Fruit fly (Drosophila melanogaster) whole organism, prepupa: Measurements from ENCODE around the gene CG5255.

Source experiments
- CG10669 ChIP-seq: fragments of 200-800 bp; sonication (Bioruptor generic); optimal IDR thresholded peaks from 3 replicates; lab custom pipeline; 2018; ENCODE audit warnings: missing biosample characterization, mild to moderate bottlenecking, missing genetic modification characterization, moderate library complexity
- CG11294 ChIP-seq: fragments of 200-800 bp; sonication (Bioruptor generic); IDR thresholded peaks from 2 replicates; pipeline ENCODE4 v1.3.6; 2022; ENCODE audit warnings: missing biosample characterization, missing genetic modification characterization
- CG11762 ChIP-seq: fragments of 200-800 bp; sonication (Bioruptor generic); optimal IDR thresholded peaks from 3 replicates; lab custom pipeline; 2016; ENCODE audit warnings: missing biosample characterization, missing genetic modification characterization; ENCODE audit not compliant: insufficient read depth
- CG16779 ChIP-seq: fragments of 200-800 bp; sonication (Bioruptor generic); optimal IDR thresholded peaks from 3 replicates; lab custom pipeline; 2017; ENCODE audit warnings: missing biosample characterization, mild to moderate bottlenecking, missing genetic modification characterization
- CG34406 ChIP-seq: fragments of 200-800 bp; sonication (Bioruptor generic); optimal IDR thresholded peaks from 3 replicates; lab custom pipeline; 2016; ENCODE audit warnings: missing biosample characterization, missing genetic modification characterization
- CG4318 ChIP-seq: fragments of 200-800 bp; sonication (Bioruptor generic); optimal IDR thresholded peaks from 3 replicates; lab custom pipeline; 2017; ENCODE audit warnings: missing biosample characterization, mild to moderate bottlenecking, missing genetic modification characterization
- CG6276 ChIP-seq: fragments of 200-800 bp; sonication (Bioruptor generic); optimal IDR thresholded peaks from 2 replicates; lab custom pipeline; 2017; ENCODE audit warnings: missing biosample characterization, mild to moderate bottlenecking, missing genetic modification characterization
- CG6792 ChIP-seq: fragments of 200-800 bp; sonication (Bioruptor generic); optimal IDR thresholded peaks from 3 replicates; lab custom pipeline; 2016; ENCODE audit warnings: missing biosample characterization, missing genetic modification characterization
- CG6854 ChIP-seq: fragments of 200-800 bp; sonication (Bioruptor generic); optimal IDR thresholded peaks from 2 replicates; lab custom pipeline; 2017; ENCODE audit warnings: missing biosample characterization, mild to moderate bottlenecking, missing genetic modification characterization
- CG9139 ChIP-seq: fragments of 200-800 bp; sonication (Bioruptor generic); optimal IDR thresholded peaks from 3 replicates; lab custom pipeline; 2017; ENCODE audit warnings: missing biosample characterization, mild to moderate bottlenecking, missing genetic modification characterization
- Eip75B ChIP-seq: fragments of 200-800 bp; sonication (Bioruptor generic); optimal IDR thresholded peaks from 3 replicates; lab custom pipeline; 2016; ENCODE audit warnings: missing biosample characterization, missing genetic modification characterization
- Eip78C ChIP-seq: fragments of 200-800 bp; sonication (Bioruptor generic); peaks from one replicate; lab custom pipeline; 2016; ENCODE audit warnings: missing biosample characterization, missing genetic modification characterization
- Ets21C ChIP-seq: fragments of 200-800 bp; sonication (Bioruptor generic); optimal IDR thresholded peaks from 3 replicates; lab custom pipeline; 2016; ENCODE audit warnings: missing biosample characterization, missing genetic modification characterization
- Ets96B ChIP-seq: fragments of 200-800 bp; optimal IDR thresholded peaks from 2 replicates; lab custom pipeline; 2019; ENCODE audit warnings: missing biosample characterization, mild to moderate bottlenecking, missing genetic modification characterization, moderate library complexity
- Hr38 ChIP-seq: sonication (Bioruptor generic); optimal IDR thresholded peaks from 2 replicates; lab custom pipeline; 2016; ENCODE audit warnings: missing biosample characterization, missing genetic modification characterization
- Hr39 ChIP-seq: fragments of 200-800 bp; sonication (Bioruptor generic); optimal IDR thresholded peaks from 2 replicates; lab custom pipeline; 2016; ENCODE audit warnings: missing biosample characterization, missing genetic modification characterization
- Lpt ChIP-seq: fragments of 200-800 bp; sonication (Bioruptor generic); optimal IDR thresholded peaks from 3 replicates; lab custom pipeline; 2016; ENCODE audit warnings: missing biosample characterization, missing genetic modification characterization
- Met ChIP-seq: fragments of 200-800 bp; sonication (Bioruptor generic); optimal IDR thresholded peaks from 3 replicates; lab custom pipeline; 2016; ENCODE audit warnings: missing biosample characterization, missing genetic modification characterization
- OdsH ChIP-seq: fragments of 200-800 bp; sonication (Bioruptor generic); optimal IDR thresholded peaks from 3 replicates; lab custom pipeline; 2016; ENCODE audit warnings: missing biosample characterization, missing genetic modification characterization
- Smox ChIP-seq: fragments of 200-800 bp; sonication (Bioruptor generic); optimal IDR thresholded peaks from 3 replicates; lab custom pipeline; 2016; ENCODE audit warnings: missing biosample characterization, missing genetic modification characterization
- Sox102F ChIP-seq: fragments of 200-800 bp; sonication (Bioruptor generic); optimal IDR thresholded peaks from 2 replicates; lab custom pipeline; 2016; ENCODE audit warnings: missing biosample characterization, mild to moderate bottlenecking, missing genetic modification characterization
- Sox14 ChIP-seq: fragments of 200-800 bp; sonication (Bioruptor generic); optimal IDR thresholded peaks from 3 replicates; lab custom pipeline; 2016; ENCODE audit warnings: missing biosample characterization, missing genetic modification characterization
- Sox15 ChIP-seq: fragments of 200-800 bp; sonication (Bioruptor generic); optimal IDR thresholded peaks from 3 replicates; lab custom pipeline; 2016; ENCODE audit warnings: missing biosample characterization, missing genetic modification characterization
- achi ChIP-seq: fragments of 200-800 bp; sonication (Bioruptor generic); optimal IDR thresholded peaks from 3 replicates; lab custom pipeline; 2016; ENCODE audit warnings: missing biosample characterization, missing genetic modification characterization
- acj6 ChIP-seq: fragments of 200-800 bp; sonication (Bioruptor generic); optimal IDR thresholded peaks from 3 replicates; lab custom pipeline; 2016; ENCODE audit warnings: missing biosample characterization, missing genetic modification characterization
- eg ChIP-seq: fragments of 200-800 bp; sonication (Bioruptor generic); IDR thresholded peaks from 3 replicates; pipeline ENCODE4 v1.3.6; 2022; ENCODE audit warnings: missing biosample characterization, missing genetic modification characterization
- esn ChIP-seq: fragments of 200-800 bp; sonication (Bioruptor generic); optimal IDR thresholded peaks from 2 replicates; lab custom pipeline; 2016; ENCODE audit warnings: missing biosample characterization, mild to moderate bottlenecking, missing genetic modification characterization, moderate library complexity
- fd85E ChIP-seq: fragments of 200-800 bp; sonication (Bioruptor generic); optimal IDR thresholded peaks from 3 replicates; lab custom pipeline; 2016; ENCODE audit warnings: missing biosample characterization, missing genetic modification characterization
- fkh ChIP-seq: fragments of 200-800 bp; sonication (Bioruptor generic); optimal IDR thresholded peaks from 3 replicates; lab custom pipeline; 2017; ENCODE audit warnings: missing biosample characterization, mild to moderate bottlenecking, missing genetic modification characterization, moderate library complexity
- lz ChIP-seq: fragments of 200-800 bp; sonication (Bioruptor generic); optimal IDR thresholded peaks from 3 replicates; lab custom pipeline; 2016; ENCODE audit warnings: missing biosample characterization, missing genetic modification characterization
- net ChIP-seq: fragments of 200-800 bp; sonication (Bioruptor generic); optimal IDR thresholded peaks from 3 replicates; lab custom pipeline; 2016; ENCODE audit warnings: missing biosample characterization, missing genetic modification characterization
- ss ChIP-seq, 2 experiments: fragments of 200-800 bp; sonication (Bioruptor generic); optimal IDR thresholded peaks; 2 replicates in 1 of 2; 3 replicates in 1 of 2; lab custom pipeline; 2017 to 2018; ENCODE audit warnings: mild to moderate bottlenecking in 2 of 2, missing biosample characterization in 2 of 2, missing genetic modification characterization in 2 of 2, moderate library complexity in 1 of 2
- svp ChIP-seq: fragments of 200-800 bp; sonication (Bioruptor generic); peaks from one replicate; lab custom pipeline; 2016; ENCODE audit warnings: missing biosample characterization, missing genetic modification characterization
- topi ChIP-seq: fragments of 200-800 bp; sonication (Bioruptor generic); optimal IDR thresholded peaks from 3 replicates; lab custom pipeline; 2016; ENCODE audit warnings: missing biosample characterization, missing genetic modification characterization
- vri ChIP-seq: fragments of 200-800 bp; sonication (Bioruptor generic); optimal IDR thresholded peaks from 3 replicates; lab custom pipeline; 2016; ENCODE audit warnings: missing biosample characterization, mild to moderate bottlenecking, missing genetic modification characterization

CG5255 gene

DNA sequence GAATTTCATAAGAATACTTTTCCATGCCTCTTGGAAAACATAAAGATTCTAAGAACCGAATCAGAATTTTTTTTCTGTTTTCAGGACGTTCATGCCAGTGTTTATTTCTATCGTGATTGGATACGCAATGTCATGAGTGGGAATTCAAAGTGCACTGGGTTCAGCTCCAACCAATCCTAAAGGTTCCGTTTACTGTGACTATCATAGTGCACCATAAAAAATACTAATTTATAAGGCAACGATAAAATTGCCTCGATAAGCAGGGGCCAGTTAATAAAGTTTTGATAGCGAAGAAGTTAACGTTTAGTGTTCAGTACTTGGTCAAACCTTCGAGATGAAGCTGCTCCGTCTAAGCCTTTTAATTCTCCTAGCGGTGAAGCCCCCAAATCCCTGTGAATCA, 9.8 kb upstream of the CG5255 start, which contains the start of gene CG31265:
TSS of gene CG31265 (plus strand) at position 301 of the 400 bp plus-strand sequence.
- TF ChIP-seq Lpt (GFP tag; lab: Kevin White, UChicago) (no peak), Sox15 (no peak), ss (GFP tag; optimal IDR thresholded peaks at IDR 0.05; lab: Kevin White, UChicago) (no peak), Sox102F (no peak), CG4318 (GFP tag; lab: Kevin White, UChicago) (no peak), CG34406 (no peak), Sox14 (no peak), Met (no peak), achi (GFP tag; lab: Kevin White, UChicago) (no peak), CG6792 (GFP tag; lab: Kevin White, UChicago) (no peak), Hr38 (no peak), fd85E (GFP tag; lab: Kevin White, UChicago) (no peak), CG6854 (no peak)

DNA sequence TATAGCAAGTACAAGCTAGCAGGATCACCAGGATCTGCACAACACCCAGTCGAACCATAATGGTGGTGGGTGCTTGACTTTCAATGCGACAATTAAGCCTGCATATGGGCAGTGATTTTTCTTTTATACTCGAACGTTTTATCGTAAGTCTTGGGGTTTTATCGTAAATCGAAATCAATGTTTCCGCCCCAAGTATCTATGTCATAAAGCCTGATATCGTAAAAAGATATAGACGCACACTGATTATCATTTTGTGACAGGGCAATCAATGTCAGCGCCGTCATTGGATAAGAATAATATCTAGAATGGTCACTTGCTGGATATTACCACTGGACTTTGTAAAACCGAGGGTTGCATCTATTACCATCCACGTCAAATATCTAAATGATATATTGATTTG, 7.4 kb upstream of the CG5255 start, which contains the start of gene CG17475:
TSS of gene CG17475 (minus strand) at position 101 of the 400 bp plus-strand sequence.
- TF ChIP-seq CG4318 (GFP tag; lab: Kevin White, UChicago) (no peak), Hr38 (no peak), topi (GFP tag; lab: Kevin White, UChicago) (no peak)

DNA sequence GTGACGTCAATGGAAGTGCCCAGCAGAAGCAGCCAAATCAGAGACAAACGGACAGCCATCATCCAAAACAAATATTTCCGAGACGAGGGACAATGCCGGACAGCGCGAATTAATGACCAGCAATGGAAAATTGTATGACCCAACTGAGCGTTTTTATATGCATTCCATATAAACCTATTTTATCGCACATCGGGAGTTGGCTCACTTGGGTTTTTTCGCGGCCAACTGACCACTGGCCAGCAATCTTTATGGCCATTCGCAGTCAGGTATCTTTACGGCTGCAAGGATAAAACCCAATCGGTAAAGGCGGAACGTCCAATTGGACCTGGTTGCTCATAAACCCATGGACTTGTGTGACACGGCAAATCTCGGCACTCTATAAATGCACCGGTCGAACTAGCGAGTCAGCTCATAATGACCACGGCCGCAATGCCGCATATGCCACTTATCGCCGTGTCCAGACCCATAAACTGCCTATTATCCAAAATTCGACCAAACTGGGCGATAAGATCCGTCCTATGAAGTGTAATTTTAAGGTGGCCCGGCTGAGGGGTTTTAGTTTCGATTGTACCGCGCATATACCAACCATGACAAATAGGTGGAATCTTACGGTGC, 5.5 kb upstream of the CG5255 start, which contains the start of the genes CG4053 and CG31266:
TSS of gene CG4053 (minus strand) at position 101 of the 615 bp plus-strand sequence.
TSS of gene CG31266 (plus strand) at position 565 of the 615 bp plus-strand sequence.
- TF ChIP-seq acj6 (GFP tag; lab: Kevin White, UChicago) (no peak), vri (GFP tag; lab: Kevin White, UChicago) (no peak)

DNA sequence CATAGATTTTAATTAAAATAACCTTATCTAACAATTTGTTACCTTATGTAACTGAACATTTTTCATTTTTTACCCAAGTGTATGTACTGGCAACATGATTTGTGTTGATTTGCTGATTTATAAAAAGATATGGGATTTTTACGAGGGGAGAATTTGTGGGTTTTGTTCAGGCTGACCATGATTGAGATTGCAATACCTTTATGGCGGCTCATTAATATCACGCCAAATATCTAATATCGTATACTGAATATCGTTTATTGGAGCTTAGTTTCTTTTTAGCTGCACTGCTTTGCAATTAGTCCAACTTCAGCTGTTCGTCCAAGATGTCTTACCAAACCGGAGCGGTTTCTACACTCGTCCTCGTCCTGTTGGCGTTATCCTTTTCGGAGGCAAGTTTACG, 3.8 kb upstream of the CG5255 start, which contains the start of gene CG31267:
TSS of gene CG31267 (plus strand) at position 301 of the 400 bp plus-strand sequence.
- TF ChIP-seq Eip75B (GFP tag; lab: Kevin White, UChicago) (no peak), CG16779 (tag; lab: Kevin White, UChicago) (no peak), svp (GFP tag; lab: Kevin White, UChicago) (peak; percentile 14)

DNA sequence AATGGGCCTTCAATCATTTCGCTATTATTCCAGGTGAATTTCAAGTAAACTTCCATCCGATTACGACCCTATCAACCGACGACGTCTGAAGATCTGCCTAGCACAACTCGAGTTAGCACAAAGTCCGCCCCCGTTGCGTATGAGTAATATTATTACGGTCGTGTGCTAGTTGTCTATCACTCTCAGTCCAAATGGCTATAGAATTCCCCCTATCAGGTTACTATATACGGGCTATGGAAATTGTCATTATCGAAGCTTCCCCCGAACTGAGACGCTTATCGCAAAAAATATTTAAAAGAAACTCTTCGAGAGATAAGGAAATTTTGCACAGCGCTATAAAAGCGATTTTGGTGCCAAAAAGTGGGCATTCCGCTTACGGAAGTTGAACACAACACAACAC, 1.9 kb upstream of the CG5255 start, which contains the start of gene CG5246:
TSS of gene CG5246 (plus strand) at position 365 of the 400 bp plus-strand sequence.
- peak; percentile 46 for TF ChIP-seq svp (GFP tag; lab: Kevin White, UChicago)
- TF ChIP-seq CG10669 (GFP tag; lab: Kevin White, UChicago), result no peak
- TF ChIP-seq topi (GFP tag; lab: Kevin White, UChicago), result no peak
- TF ChIP-seq vri (GFP tag; lab: Kevin White, UChicago), result peak; percentile 45
- TF ChIP-seq net (GFP tag; lab: Kevin White, UChicago), result no peak
- no peak for TF ChIP-seq CG9139

DNA sequence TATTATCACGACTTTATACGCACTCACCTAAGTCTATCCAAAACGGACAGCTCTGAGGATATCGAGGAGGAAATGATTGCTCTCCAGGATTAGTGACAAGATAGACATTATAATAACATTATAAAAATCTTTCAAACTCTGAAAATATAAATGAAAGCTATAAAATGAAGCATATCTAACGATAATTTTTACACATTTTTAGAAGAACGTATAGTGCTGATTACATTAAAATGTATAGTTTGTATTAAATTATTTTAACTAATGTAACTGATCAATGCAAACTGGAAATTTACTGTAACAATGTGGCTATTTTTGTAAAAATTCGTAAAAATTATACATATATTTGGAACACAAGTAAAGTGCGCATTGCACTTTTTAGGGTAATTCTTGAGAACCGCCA, 1.0 kb downstream of the CG5255 start, which contains the start of gene CG5265:
TSS of gene CG5265 (plus strand) at position 301 of the 400 bp plus-strand sequence.
- no peak for TF ChIP-seq fkh
- TF ChIP-seq svp (GFP tag; lab: Kevin White, UChicago), result no peak

DNA sequence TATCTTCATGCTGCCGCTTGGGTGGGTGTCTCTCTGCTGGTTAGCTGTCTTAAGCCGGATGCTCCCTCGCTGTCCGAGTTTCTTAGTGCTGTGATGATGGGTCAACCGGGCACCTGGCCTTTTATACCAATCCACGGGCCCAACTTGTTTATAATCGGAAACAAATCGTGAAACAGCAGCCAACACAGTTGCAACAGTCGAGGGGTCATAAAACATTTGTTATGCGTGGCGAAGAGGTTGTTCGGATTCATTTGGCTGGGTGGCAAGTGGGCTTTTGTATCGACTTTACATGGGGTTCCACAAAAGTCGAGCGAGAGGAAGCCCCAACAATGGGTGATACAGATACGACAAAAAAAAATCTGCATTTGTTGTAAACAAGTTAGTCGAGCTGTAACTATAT, 4.6 kb downstream of the CG5255 start, which contains the start of gene TwdlW:
TSS of gene TwdlW (minus strand) at position 101 of the 400 bp plus-strand sequence.
- no peak for TF ChIP-seq lz (GFP tag; lab: Kevin White, UChicago)
- TF ChIP-seq Met, result no peak
- no peak for TF ChIP-seq CG10669 (GFP tag; lab: Kevin White, UChicago)
- no peak for TF ChIP-seq esn (GFP tag; lab: Kevin White, UChicago)
- TF ChIP-seq Ets21C (GFP tag; lab: Kevin White, UChicago), result no peak
- TF ChIP-seq Ets96B, result no peak
- no peak for TF ChIP-seq OdsH (GFP tag; lab: Kevin White, UChicago)
- no peak for TF ChIP-seq CG6276 (GFP tag; lab: Kevin White, UChicago)
- no peak for TF ChIP-seq Hr39
- no peak for TF ChIP-seq CG34406
- TF ChIP-seq CG11762 (GFP tag; lab: Kevin White, UChicago), result no peak
- TF ChIP-seq svp (GFP tag; lab: Kevin White, UChicago), result no peak
- no peak for TF ChIP-seq CG11294 (GFP tag; lab: Robert Waterston, UW)
- no peak for TF ChIP-seq Eip78C (GFP tag; lab: Kevin White, UChicago)
- no peak for TF ChIP-seq Smox (GFP tag; lab: Kevin White, UChicago)
- TF ChIP-seq eg (GFP tag; lab: Robert Waterston, UW), result no peak
